Worm (Caenorhabditis elegans) whole organism, early embryonic: ENCODE data around the gene K09C4.7.

Experiments used
- B0310.2 ChIP-seq: sonication (generic microtip); optimal IDR thresholded peaks from 2 replicates; lab custom pipeline; 2016; ENCODE audit warnings: mild to moderate bottlenecking, missing genetic modification characterization, missing compliant biosample characterization
- F13C5.2 ChIP-seq: sonication (generic microtip); optimal IDR thresholded peaks from 2 replicates; lab custom pipeline; 2017; ENCODE audit warnings: mild to moderate bottlenecking, missing genetic modification characterization, inconsistent platforms, missing compliant biosample characterization
- aly-1 ChIP-seq: sonication (generic microtip); optimal IDR thresholded peaks from 2 replicates; lab custom pipeline; 2016; ENCODE audit warnings: missing genetic modification characterization, missing compliant biosample characterization
- ama-1 ChIP-seq: fragments of 150-350 bp; optimal IDR thresholded peaks from 2 replicates; lab custom pipeline; 2014
- ceh-13 ChIP-seq: fragments of 200-800 bp; sonication (Bioruptor generic); optimal IDR thresholded peaks from 2 replicates; lab custom pipeline; 2018; ENCODE audit warnings: mild to moderate bottlenecking, missing genetic modification characterization, missing compliant biosample characterization
- ceh-36 ChIP-seq: sonication (generic microtip); optimal IDR thresholded peaks from 2 replicates; lab custom pipeline; 2016; ENCODE audit warnings: missing genetic modification characterization, inconsistent platforms, missing compliant biosample characterization
- ets-7 ChIP-seq: sonication (generic microtip); optimal IDR thresholded peaks from 2 replicates; lab custom pipeline; 2016; ENCODE audit warnings: missing genotype, missing genetic modification characterization, missing compliant biosample characterization
- flt-1 ChIP-seq: fragments of 200-800 bp; sonication (Bioruptor generic); IDR thresholded peaks from 2 replicates; pipeline ENCODE4 v1.3.6; 2022; ENCODE audit warnings: missing genetic modification characterization, missing compliant biosample characterization
- hmbx-1 ChIP-seq: sonication (generic microtip); optimal IDR thresholded peaks from 2 replicates; lab custom pipeline; 2016; ENCODE audit warnings: mild to moderate bottlenecking, missing genetic modification characterization, missing compliant biosample characterization
- hmg-4 ChIP-seq: fragments of 200-800 bp; sonication (Bioruptor generic); optimal IDR thresholded peaks from 2 replicates; lab custom pipeline; 2018; ENCODE audit warnings: mild to moderate bottlenecking, missing genetic modification characterization, missing compliant biosample characterization
- hnd-1 ChIP-seq: sonication (generic microtip); optimal IDR thresholded peaks from 2 replicates; lab custom pipeline; 2016; ENCODE audit warnings: missing genetic modification characterization, missing compliant biosample characterization
- pes-1 ChIP-seq: fragments of 200-800 bp; sonication (Bioruptor generic); IDR thresholded peaks from 2 replicates; pipeline ENCODE4 v1.3.6; 2022; ENCODE audit warnings: missing genetic modification reagents, missing genetic modification characterization, missing compliant biosample characterization
- scrt-1 ChIP-seq: fragments of 200-800 bp; sonication (Bioruptor generic); IDR thresholded peaks from 2 replicates; pipeline ENCODE4 v1.3.6; 2022; ENCODE audit warnings: missing genetic modification characterization, missing compliant biosample characterization
- sea-1 ChIP-seq: fragments of 200-800 bp; sonication (Bioruptor generic); conservative IDR thresholded peaks from 2 replicates; pipeline ENCODE4 v1.3.6; 2022; ENCODE audit warnings: missing genetic modification characterization, missing compliant biosample characterization
- tbx-11 ChIP-seq: fragments of 200-800 bp; sonication (Bioruptor generic); IDR thresholded peaks from 2 replicates; pipeline ENCODE4 v1.3.6; 2022; ENCODE audit warnings: missing genetic modification characterization, missing compliant biosample characterization
- tbx-37 ChIP-seq: fragments of 200-800 bp; sonication (Bioruptor generic); conservative IDR thresholded peaks from 2 replicates; pipeline ENCODE4 v1.3.6; 2022; ENCODE audit warnings: missing genetic modification reagents, missing genetic modification characterization, missing compliant biosample characterization
- tra-4 ChIP-seq: sonication (generic microtip); optimal IDR thresholded peaks from 2 replicates; lab custom pipeline; 2017; ENCODE audit warnings: missing genetic modification characterization, missing compliant biosample characterization

Gene K09C4.7

ce11 chrX:3297812-3298211 is 25.1 kb downstream of the K09C4.7 start:
- TF ChIP-seq flt-1 (GFP tag; lab: Robert Waterston, UW) (no peak), tra-4 (tag; lab: Kevin White, UChicago) (no peak)

- TF ChIP-seq aly-1 (tag; lab: Kevin White, UChicago) (no peak), tbx-37 (GFP tag; lab: Robert Waterston, UW) (no peak), tra-4 (tag; lab: Kevin White, UChicago) (no peak), scrt-1 (GFP tag; lab: Robert Waterston, UW) (no peak), pes-1 (GFP tag; lab: Robert Waterston, UW) (no peak), F13C5.2 (tag; lab: Kevin White, UChicago) (no peak), hmbx-1 (tag; lab: Kevin White, UChicago) (no peak), ets-7 (tag; lab: Kevin White, UChicago) (no peak), hnd-1 (tag; lab: Kevin White, UChicago) (no peak), ceh-13 (GFP tag; lab: Kevin White, UChicago) (no peak), hmg-4 (GFP tag; lab: Kevin White, UChicago) (no peak)
Measured at ce11 chrX:3298582-3298981, 25.9 kb downstream of the K09C4.7 start, which contains the start of gene K09C4.1. TSS of gene K09C4.1 (plus strand) at chrX:3298882.

- TF ChIP-seq scrt-1 (GFP tag; lab: Robert Waterston, UW) (no peak), hnd-1 (tag; lab: Kevin White, UChicago) (no peak), hmbx-1 (tag; lab: Kevin White, UChicago) (no peak), tbx-11 (GFP tag; lab: Robert Waterston, UW) (no peak), pes-1 (GFP tag; lab: Robert Waterston, UW) (no peak), ama-1 (lab: Kevin White, UChicago) (no peak), F13C5.2 (tag; lab: Kevin White, UChicago) (no peak), tra-4 (tag; lab: Kevin White, UChicago) (no peak), sea-1 (GFP tag; lab: Robert Waterston, UW) (no peak), B0310.2 (tag; lab: Kevin White, UChicago) (no peak), aly-1 (tag; lab: Kevin White, UChicago) (no peak), ceh-36 (tag; lab: Kevin White, UChicago) (no peak), flt-1 (GFP tag; lab: Robert Waterston, UW) (no peak), ceh-13 (GFP tag; lab: Kevin White, UChicago) (no peak)
Measured at ce11 chrX:3300582-3300981, 27.9 kb downstream of the K09C4.7 start.

ce11 chrX:3301770-3302169 is 29.1 kb downstream of the K09C4.7 start, which contains the start of gene F11D5.5:
TSS of gene F11D5.5 (plus strand) at chrX:3302070.
- TF ChIP-seq F13C5.2 (tag; lab: Kevin White, UChicago): no peak
- no peak for TF ChIP-seq ceh-36 (tag; lab: Kevin White, UChicago)
- TF ChIP-seq flt-1 (GFP tag; lab: Robert Waterston, UW): no peak
- no peak for TF ChIP-seq sea-1 (GFP tag; lab: Robert Waterston, UW)
- TF ChIP-seq aly-1 (tag; lab: Kevin White, UChicago): no peak
- no peak for TF ChIP-seq tbx-37 (GFP tag; lab: Robert Waterston, UW)
- TF ChIP-seq ets-7 (tag; lab: Kevin White, UChicago): no peak
- TF ChIP-seq hnd-1 (tag; lab: Kevin White, UChicago): no peak
- TF ChIP-seq ama-1 (lab: Kevin White, UChicago): no peak
- no peak for TF ChIP-seq ceh-13 (GFP tag; lab: Kevin White, UChicago)
- no peak for TF ChIP-seq scrt-1 (GFP tag; lab: Robert Waterston, UW)
- no peak for TF ChIP-seq hmg-4 (GFP tag; lab: Kevin White, UChicago)
- no peak for TF ChIP-seq pes-1 (GFP tag; lab: Robert Waterston, UW)
- TF ChIP-seq tra-4 (tag; lab: Kevin White, UChicago): no peak
- TF ChIP-seq B0310.2 (tag; lab: Kevin White, UChicago): no peak
- TF ChIP-seq hmbx-1 (tag; lab: Kevin White, UChicago): no peak
- no peak for TF ChIP-seq tbx-11 (GFP tag; lab: Robert Waterston, UW)

ce11 chrX:3304068-3304467 is 31.4 kb downstream of the K09C4.7 start, which contains the start of gene F11D5.7:
TSS of gene F11D5.7 (plus strand) at chrX:3304368.
- TF ChIP-seq hmbx-1 (tag; lab: Kevin White, UChicago) (no peak), ceh-36 (tag; lab: Kevin White, UChicago) (no peak), B0310.2 (tag; lab: Kevin White, UChicago) (no peak), tbx-37 (GFP tag; lab: Robert Waterston, UW) (no peak), ama-1 (lab: Kevin White, UChicago) (no peak), aly-1 (tag; lab: Kevin White, UChicago) (no peak), flt-1 (GFP tag; lab: Robert Waterston, UW) (no peak), pes-1 (GFP tag; lab: Robert Waterston, UW) (no peak), scrt-1 (GFP tag; lab: Robert Waterston, UW) (no peak), tra-4 (tag; lab: Kevin White, UChicago) (no peak), hnd-1 (tag; lab: Kevin White, UChicago) (no peak), F13C5.2 (tag; lab: Kevin White, UChicago) (no peak)

ce11 chrX:3306594-3307296 is 34.1 kb downstream of the K09C4.7 start:
- TF ChIP-seq hmbx-1 (tag; lab: Kevin White, UChicago) (no peak), hmg-4 (GFP tag; lab: Kevin White, UChicago) (no peak), pes-1 (GFP tag; lab: Robert Waterston, UW) (no peak), B0310.2 (tag; lab: Kevin White, UChicago) (no peak), ets-7 (tag; lab: Kevin White, UChicago) (no peak), flt-1 (GFP tag; lab: Robert Waterston, UW) (no peak), tra-4 (tag; lab: Kevin White, UChicago) (no peak), hnd-1 (tag; lab: Kevin White, UChicago) (no peak), scrt-1 (GFP tag; lab: Robert Waterston, UW) (no peak)
